Fruit fly (Drosophila melanogaster): ENCODE measurements around the gene eIF2D.

eIF2D gene

DNA sequence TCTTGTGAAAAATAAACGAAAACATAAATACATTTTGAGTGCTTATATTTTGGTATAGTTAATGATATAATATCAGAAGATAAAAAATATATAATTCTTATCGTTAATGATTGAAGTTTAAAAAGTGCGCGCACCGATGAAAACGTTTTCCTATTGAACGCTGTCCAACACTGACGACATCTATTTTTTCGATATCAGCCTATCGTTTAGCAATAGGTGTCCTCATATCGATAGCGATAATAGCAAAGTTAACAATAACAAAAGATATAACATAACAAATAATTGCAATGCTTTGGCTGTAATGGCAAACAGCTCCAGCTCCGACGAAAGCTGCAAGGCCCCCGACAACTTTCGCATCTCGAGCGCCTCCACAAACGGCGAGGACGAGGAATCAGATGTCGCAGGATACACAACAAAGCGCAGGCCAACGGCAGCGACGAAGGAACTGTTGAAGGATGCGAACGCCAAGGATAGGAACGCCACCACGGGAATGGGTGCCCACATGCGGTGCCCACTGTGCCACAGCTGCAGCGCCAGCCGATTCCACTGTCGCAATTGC is 35.3 kb downstream of the eIF2D start, which contains the start of gene Atg14:
TSS of gene Atg14 (plus strand) at position 225 of the 559 bp plus-strand sequence.
- TF ChIP-seq tai (GFP tag; optimal IDR thresholded peaks at IDR 0.05) (no peak), lola (GFP tag; optimal IDR thresholded peaks at IDR 0.05) (no peak), pan (optimal IDR thresholded peaks at IDR 0.05) (no peak), br (GFP tag; optimal IDR thresholded peaks at IDR 0.05) (peak; percentile 9), ey (GFP tag; optimal IDR thresholded peaks at IDR 0.05) (no peak), Hr83 (GFP tag; optimal IDR thresholded peaks at IDR 0.05; ENCODE audit: poor library complexity, severe bottlenecking) (peak; percentile 1), Jra (GFP tag; optimal IDR thresholded peaks at IDR 0.05) (no peak), CG9705 (GFP tag; optimal IDR thresholded peaks at IDR 0.05) (no peak), Rel (GFP tag; optimal IDR thresholded peaks at IDR 0.05) (no peak), Rel (tag; optimal IDR thresholded peaks at IDR 0.05) (no peak), dsf (GFP tag; optimal IDR thresholded peaks at IDR 0.05; ENCODE audit: borderline replicate concordance) (no peak), h (GFP tag; optimal IDR thresholded peaks at IDR 0.05) (peak; percentile 27), Abd-B (GFP tag; optimal IDR thresholded peaks at IDR 0.05) (no peak), rgr (GFP tag; optimal IDR thresholded peaks at IDR 0.05) (no peak), Hnf4 (GFP tag; optimal IDR thresholded peaks at IDR 0.05) (no peak), foxo (GFP tag; optimal IDR thresholded peaks at IDR 0.05) (peak in 1 of 2 experiments; percentile 21), fru (GFP tag; optimal IDR thresholded peaks at IDR 0.05) (peak; percentile 37), sv (GFP tag; optimal IDR thresholded peaks at IDR 0.05) (no peak), dl (GFP tag; optimal IDR thresholded peaks at IDR 0.05; ENCODE audit: insufficient read depth in 1 of 2, partially characterized antibody in 2 of 2) (no peak), HLH106 (tag; optimal IDR thresholded peaks at IDR 0.05) (no peak), sage (GFP tag; optimal IDR thresholded peaks at IDR 0.05) (no peak), Mio (GFP tag; optimal IDR thresholded peaks at IDR 0.05) (no peak), psq (GFP tag; optimal IDR thresholded peaks at IDR 0.05) (no peak)

DNA sequence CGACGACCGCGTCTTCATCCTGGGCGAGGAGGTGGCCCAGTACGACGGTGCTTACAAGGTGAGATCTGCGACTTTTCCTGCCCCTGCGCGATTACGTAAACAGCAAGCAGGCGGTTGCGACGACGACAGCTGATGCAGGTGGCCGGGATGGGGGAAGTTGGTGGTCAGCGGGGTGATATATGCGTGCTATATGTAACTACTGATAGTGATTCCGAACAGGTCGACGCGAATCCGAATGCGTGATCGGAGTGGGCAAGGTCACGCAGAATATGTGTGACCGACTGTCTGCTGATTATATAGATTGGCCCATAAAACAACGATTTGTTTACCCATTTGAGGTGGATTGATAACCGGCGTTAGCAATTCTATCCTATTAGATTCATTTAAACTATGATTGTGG is 38.2 kb downstream of the eIF2D start:
- no peak for TF ChIP-seq tai (GFP tag; optimal IDR thresholded peaks at IDR 0.05)
- TF ChIP-seq Vsx2 (GFP tag; optimal IDR thresholded peaks at IDR 0.05; ENCODE audit: partially characterized antibody): no peak
- no peak for TF ChIP-seq brk (GFP tag; optimal IDR thresholded peaks at IDR 0.05)
- no peak for TF ChIP-seq foxo (GFP tag; optimal IDR thresholded peaks at IDR 0.05)
- TF ChIP-seq Jra (GFP tag; optimal IDR thresholded peaks at IDR 0.05): no peak
- TF ChIP-seq Sp1 (GFP tag; optimal IDR thresholded peaks at IDR 0.05): no peak
- no peak for TF ChIP-seq Dif (GFP tag; optimal IDR thresholded peaks at IDR 0.05; ENCODE audit: partially characterized antibody)
- TF ChIP-seq h (GFP tag; optimal IDR thresholded peaks at IDR 0.05): no peak
- TF ChIP-seq pan (optimal IDR thresholded peaks at IDR 0.05): no peak

DNA sequence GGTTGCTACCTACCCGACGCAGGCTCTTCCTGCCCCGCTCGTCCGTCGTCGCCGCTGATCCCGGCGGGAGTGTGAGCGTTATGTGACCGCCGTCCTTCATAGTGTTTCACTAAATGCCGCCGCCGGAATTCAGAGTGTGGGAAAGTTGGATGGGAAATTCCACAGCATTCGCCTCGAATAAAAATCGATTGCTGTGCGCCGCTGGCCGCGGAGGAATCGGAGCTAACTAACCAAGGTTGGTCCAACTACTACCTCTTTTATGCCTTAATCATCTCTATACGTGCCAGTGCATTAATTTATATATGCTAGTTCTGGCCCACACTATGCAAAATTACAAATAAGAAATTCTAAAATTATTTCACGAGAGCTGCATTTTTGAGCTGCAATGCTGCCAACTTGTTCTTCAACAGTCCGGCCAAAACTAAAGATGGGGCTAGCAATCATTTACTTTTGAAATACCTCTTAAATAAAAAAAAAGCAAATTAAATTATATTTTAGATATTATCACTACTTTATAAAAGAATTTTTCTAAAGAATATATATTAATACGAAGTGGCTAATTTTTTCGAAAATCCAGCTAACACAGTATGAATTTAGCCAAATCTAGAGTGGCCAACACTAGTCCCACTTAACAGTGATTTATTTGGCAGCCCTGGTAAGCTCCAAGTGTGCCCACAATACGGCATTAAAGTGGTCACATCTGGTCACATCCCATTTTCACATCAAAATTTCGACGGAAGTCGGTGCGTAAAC is 39.0 kb downstream of the eIF2D start, which contains the start of the genes alpha-Man-Ib and Pdhb:
TSS of gene alpha-Man-Ib (minus strand) at position 425 of the 753 bp plus-strand sequence.
TSS of gene Pdhb (plus strand) at position 674 of the 753 bp plus-strand sequence.
- TF ChIP-seq Jra (GFP tag; optimal IDR thresholded peaks at IDR 0.05) (no peak), psq (GFP tag; optimal IDR thresholded peaks at IDR 0.05) (peak; percentile 50), Sp1 (GFP tag; optimal IDR thresholded peaks at IDR 0.05) (peak; percentile 72), fru (GFP tag; optimal IDR thresholded peaks at IDR 0.05) (no peak), HLH106 (tag; optimal IDR thresholded peaks at IDR 0.05) (peak; percentile 80), jim (GFP tag; optimal IDR thresholded peaks at IDR 0.05) (no peak), sv (GFP tag; optimal IDR thresholded peaks at IDR 0.05) (peak; percentile 76), ey (GFP tag; optimal IDR thresholded peaks at IDR 0.05) (peak; percentile 40), woc (GFP tag; optimal IDR thresholded peaks at IDR 0.05) (peak; percentile 77), sage (GFP tag; optimal IDR thresholded peaks at IDR 0.05) (no peak), OdsH (GFP tag; optimal IDR thresholded peaks at IDR 0.05) (peak; percentile 53), tai (GFP tag; optimal IDR thresholded peaks at IDR 0.05) (no peak), Myc (optimal IDR thresholded peaks at IDR 0.05) (peak; percentile 83), CrebA (GFP tag; optimal IDR thresholded peaks at IDR 0.05; ENCODE audit: borderline replicate concordance) (no peak), Mio (GFP tag; optimal IDR thresholded peaks at IDR 0.05) (no peak), foxo (GFP tag; optimal IDR thresholded peaks at IDR 0.05) (peak in 1 of 2 experiments; percentile 80), br (GFP tag; optimal IDR thresholded peaks at IDR 0.05) (peak; percentile 12), rgr (GFP tag; optimal IDR thresholded peaks at IDR 0.05) (no peak), Hr78 (GFP tag; optimal IDR thresholded peaks at IDR 0.05) (no peak), Rel (GFP tag; optimal IDR thresholded peaks at IDR 0.05) (no peak), Rel (tag; optimal IDR thresholded peaks at IDR 0.05) (peak; percentile 43), CG9705 (GFP tag; optimal IDR thresholded peaks at IDR 0.05) (peak; percentile 69), h (GFP tag; optimal IDR thresholded peaks at IDR 0.05) (peak; percentile 77), CG32264 (GFP tag; optimal IDR thresholded peaks at IDR 0.05) (no peak), usp (GFP tag; optimal IDR thresholded peaks at IDR 0.05) (no peak)
